Fruit fly (Drosophila melanogaster) whole organism, embryonic: ENCODE data around the gene TrpRS.
A peak's percentile ranks its signal among the peaks of the same experiment; 100 is the strongest.

Experiments used
- Asciz ChIP-seq: fragments of 200-800 bp; sonication (Bioruptor generic); optimal IDR thresholded peaks from 2 replicates; lab custom pipeline; 2017; ENCODE audit warnings: missing biosample characterization, mild to moderate bottlenecking, missing genetic modification characterization, missing genetic modification reagents
- Bgb ChIP-seq: fragments of 200-800 bp; sonication (Bioruptor generic); IDR thresholded peaks from 2 replicates; pipeline ENCODE4 v1.3.6; 2022; ENCODE audit warnings: missing biosample characterization, missing genetic modification characterization; ENCODE audit not compliant: partially characterized antibody
- CG11696 ChIP-seq: fragments of 200-800 bp; sonication (Bioruptor generic); IDR thresholded peaks from 2 replicates; pipeline ENCODE4 v1.3.6; 2022; ENCODE audit warnings: missing biosample characterization, missing genetic modification characterization
- CG12769 ChIP-seq: fragments of 200-800 bp; sonication (Bioruptor generic); optimal IDR thresholded peaks from 2 replicates; lab custom pipeline; 2019; ENCODE audit warnings: missing biosample characterization, mild to moderate bottlenecking, missing genetic modification characterization, moderate library complexity
- CG13287 ChIP-seq: fragments of 200-800 bp; sonication (Bioruptor generic); IDR thresholded peaks from 2 replicates; pipeline ENCODE4 v1.3.6; 2022; ENCODE audit warnings: missing biosample characterization, missing genetic modification characterization; ENCODE audit not compliant: partially characterized antibody
- CG13624 ChIP-seq: fragments of 200-800 bp; sonication (Bioruptor generic); optimal IDR thresholded peaks from 2 replicates; lab custom pipeline; 2016; ENCODE audit warnings: missing biosample characterization, missing genetic modification characterization
- CG14441 ChIP-seq: fragments of 200-800 bp; sonication (Bioruptor generic); IDR thresholded peaks from 2 replicates; pipeline ENCODE4 v1.3.6; 2022; ENCODE audit warnings: missing biosample characterization, missing genetic modification characterization
- CG15011 ChIP-seq: fragments of 200-800 bp; sonication (Bioruptor generic); optimal IDR thresholded peaks from 3 replicates; lab custom pipeline; 2018; ENCODE audit warnings: missing biosample characterization, mild to moderate bottlenecking, missing genetic modification characterization
- CG18599 ChIP-seq: fragments of 200-800 bp; sonication (Bioruptor generic); optimal IDR thresholded peaks from 3 replicates; lab custom pipeline; 2017; ENCODE audit warnings: missing biosample characterization, missing genetic modification characterization, mild to moderate bottlenecking, moderate library complexity, missing genetic modification reagents
- CG2678 ChIP-seq: fragments of 200-800 bp; sonication (Bioruptor generic); optimal IDR thresholded peaks from 3 replicates; lab custom pipeline; 2019; ENCODE audit warnings: missing biosample characterization, mild to moderate bottlenecking, missing genetic modification characterization, moderate library complexity
- CG2889 ChIP-seq: fragments of 200-800 bp; sonication (Bioruptor generic); IDR thresholded peaks from 3 replicates; pipeline ENCODE4 v1.3.6; 2022; ENCODE audit warnings: missing biosample characterization, missing genetic modification characterization
- CG31224 ChIP-seq: fragments of 200-800 bp; sonication (Bioruptor generic); IDR thresholded peaks from 2 replicates; pipeline ENCODE4 v1.3.6; 2022; ENCODE audit warnings: missing biosample characterization, missing genetic modification characterization
- CG3838 ChIP-seq: fragments of 200-800 bp; sonication (Bioruptor generic); optimal IDR thresholded peaks from 3 replicates; lab custom pipeline; 2016; ENCODE audit warnings: missing biosample characterization, missing genetic modification characterization
- CG4282 ChIP-seq: fragments of 200-800 bp; sonication (Bioruptor generic); optimal IDR thresholded peaks from 2 replicates; lab custom pipeline; 2016; ENCODE audit warnings: missing biosample characterization, missing genetic modification characterization
- CG6854 ChIP-seq: fragments of 200-800 bp; sonication (Bioruptor generic); optimal IDR thresholded peaks from 3 replicates; lab custom pipeline; 2017; ENCODE audit warnings: missing biosample characterization, mild to moderate bottlenecking, missing genetic modification characterization
- CG7928 ChIP-seq: fragments of 200-800 bp; sonication (Bioruptor generic); optimal IDR thresholded peaks from 2 replicates; lab custom pipeline; 2017; ENCODE audit warnings: missing biosample characterization, mild to moderate bottlenecking, missing genetic modification characterization
- Camta ChIP-seq: fragments of 200-800 bp; sonication (Bioruptor generic); optimal IDR thresholded peaks from 2 replicates; lab custom pipeline; 2016; ENCODE audit warnings: missing biosample characterization, missing genetic modification characterization
- Chrac-16 ChIP-seq: fragments of 200-800 bp; sonication (Bioruptor generic); optimal IDR thresholded peaks from 3 replicates; lab custom pipeline; 2016; ENCODE audit warnings: missing biosample characterization, missing genetic modification characterization
- CkIIα-i1 ChIP-seq: fragments of 200-800 bp; sonication (Bioruptor generic); IDR thresholded peaks from 2 replicates; pipeline ENCODE4 v1.3.6; 2022; ENCODE audit warnings: missing biosample characterization, missing genetic modification characterization
- CoRest ChIP-seq: fragments of 200-800 bp; sonication (Bioruptor generic); optimal IDR thresholded peaks from 3 replicates; lab custom pipeline; 2018; ENCODE audit warnings: missing biosample characterization, mild to moderate bottlenecking, missing genetic modification characterization, moderate library complexity
- CrebB ChIP-seq: fragments of 200-800 bp; sonication (Bioruptor generic); optimal IDR thresholded peaks from 3 replicates; lab custom pipeline; 2018; ENCODE audit warnings: missing biosample characterization, mild to moderate bottlenecking, missing genetic modification characterization
- Dip3 ChIP-seq: fragments of 200-800 bp; sonication (Bioruptor generic); optimal IDR thresholded peaks from 3 replicates; lab custom pipeline; 2016; ENCODE audit warnings: missing biosample characterization, missing genetic modification characterization
- ERR ChIP-seq: fragments of 200-800 bp; sonication (Bioruptor generic); optimal IDR thresholded peaks from 2 replicates; lab custom pipeline; 2016; ENCODE audit warnings: missing biosample characterization, missing genetic modification characterization
- Fer1 ChIP-seq: fragments of 200-800 bp; sonication (Bioruptor generic); optimal IDR thresholded peaks from 2 replicates; lab custom pipeline; 2017; ENCODE audit warnings: missing biosample characterization, mild to moderate bottlenecking, missing genetic modification characterization
- Hand ChIP-seq: fragments of 200-800 bp; sonication (Bioruptor generic); optimal IDR thresholded peaks from 2 replicates; lab custom pipeline; 2017; ENCODE audit warnings: mild to moderate bottlenecking, missing biosample characterization, missing genetic modification reagents, missing genetic modification characterization
- Jarid2 ChIP-seq: fragments of 200-800 bp; sonication (Bioruptor generic); optimal IDR thresholded peaks from 3 replicates; lab custom pipeline; 2017; ENCODE audit warnings: mild to moderate bottlenecking, missing biosample characterization, missing genetic modification reagents, missing genetic modification characterization
- Max ChIP-seq: fragments of 200-800 bp; sonication (Bioruptor generic); optimal IDR thresholded peaks from 2 replicates; lab custom pipeline; 2016; ENCODE audit warnings: missing biosample characterization, mild to moderate bottlenecking, missing genetic modification characterization
- NK7.1 ChIP-seq: fragments of 200-800 bp; sonication (Bioruptor generic); optimal IDR thresholded peaks from 3 replicates; lab custom pipeline; 2016; ENCODE audit warnings: missing biosample characterization, missing genetic modification characterization
- Neu2 ChIP-seq: fragments of 200-800 bp; sonication (Bioruptor generic); optimal IDR thresholded peaks from 3 replicates; lab custom pipeline; 2016; ENCODE audit warnings: missing biosample characterization, missing genetic modification characterization, borderline replicate concordance
- Six4 ChIP-seq: fragments of 200-800 bp; sonication (Bioruptor generic); optimal IDR thresholded peaks from 2 replicates; lab custom pipeline; 2016; ENCODE audit warnings: missing biosample characterization, missing genetic modification characterization
- az2 ChIP-seq: fragments of 200-800 bp; sonication (Bioruptor generic); optimal IDR thresholded peaks from 3 replicates; lab custom pipeline; 2016; ENCODE audit warnings: missing biosample characterization, missing genetic modification characterization
- bsh ChIP-seq, 2 experiments: fragments of 200-800 bp; sonication (Bioruptor generic); optimal IDR thresholded peaks; 2 replicates each; lab custom pipeline; 2017 to 2018; ENCODE audit warnings: mild to moderate bottlenecking in 2 of 2, missing biosample characterization in 2 of 2, missing genetic modification characterization in 2 of 2, moderate library complexity in 1 of 2
- caup ChIP-seq: fragments of 200-800 bp; sonication (Bioruptor generic); optimal IDR thresholded peaks from 3 replicates; lab custom pipeline; 2017; ENCODE audit warnings: missing biosample characterization, mild to moderate bottlenecking, missing genetic modification characterization, moderate library complexity; ENCODE audit not compliant: severe bottlenecking
- crp ChIP-seq, 2 experiments: fragments of 200-800 bp; sonication (Bioruptor generic); optimal IDR thresholded peaks; 2 replicates in 1 of 2; 3 replicates in 1 of 2; lab custom pipeline; 2017; ENCODE audit warnings: missing biosample characterization in 2 of 2, missing genetic modification characterization in 2 of 2, mild to moderate bottlenecking in 1 of 2, moderate library complexity in 1 of 2
- cwo ChIP-seq: fragments of 200-800 bp; sonication (Bioruptor generic); optimal IDR thresholded peaks from 3 replicates; lab custom pipeline; 2017; ENCODE audit warnings: missing biosample characterization, missing genetic modification characterization, mild to moderate bottlenecking, moderate library complexity, missing genetic modification reagents
- dati ChIP-seq: fragments of 200-800 bp; sonication (Bioruptor generic); IDR thresholded peaks from 2 replicates; pipeline ENCODE4 v1.3.6; 2022; ENCODE audit warnings: missing biosample characterization, missing genetic modification characterization
- dmrt11E ChIP-seq: fragments of 200-800 bp; sonication (Bioruptor generic); optimal IDR thresholded peaks from 3 replicates; lab custom pipeline; 2018; ENCODE audit warnings: missing biosample characterization, mild to moderate bottlenecking, missing genetic modification characterization, moderate library complexity
- en ChIP-seq: fragments of 200-800 bp; sonication (Bioruptor generic); optimal IDR thresholded peaks from 2 replicates; lab custom pipeline; 2016; ENCODE audit warnings: missing biosample characterization, missing genetic modification characterization
- her ChIP-seq: fragments of 200-800 bp; sonication (Bioruptor generic); optimal IDR thresholded peaks from 2 replicates; lab custom pipeline; 2016; ENCODE audit warnings: missing biosample characterization, missing genetic modification characterization
- hth ChIP-seq: fragments of >200 bp; optimal IDR thresholded peaks from 2 replicates; lab custom pipeline; 2017; ENCODE audit warnings: inconsistent platforms
- pros ChIP-seq: fragments of 200-800 bp; sonication (Bioruptor generic); optimal IDR thresholded peaks from 3 replicates; lab custom pipeline; 2019; ENCODE audit warnings: missing biosample characterization, mild to moderate bottlenecking, missing genetic modification characterization, moderate library complexity
- seq ChIP-seq: fragments of 200-800 bp; sonication (Bioruptor generic); IDR thresholded peaks from 2 replicates; pipeline ENCODE4 v1.3.6; 2022; ENCODE audit warnings: missing biosample characterization, missing genetic modification characterization
- sug ChIP-seq: fragments of 200-800 bp; optimal IDR thresholded peaks from 2 replicates; lab custom pipeline; 2019; ENCODE audit warnings: missing biosample characterization, mild to moderate bottlenecking, missing genetic modification characterization, moderate library complexity
- tap ChIP-seq: fragments of 200-800 bp; optimal IDR thresholded peaks from 3 replicates; lab custom pipeline; 2019; ENCODE audit warnings: missing biosample characterization, mild to moderate bottlenecking, missing genetic modification characterization, moderate library complexity
- tll ChIP-seq, 2 experiments: fragments of 200-800 bp in 1 of 2; fragments of >200 bp in 1 of 2; sonication (Bioruptor generic) in 1 of 2; optimal IDR thresholded peaks; 2 replicates each; lab custom pipeline; 2017 to 2019; ENCODE audit warnings: missing biosample characterization in 2 of 2, missing genetic modification characterization in 2 of 2, mild to moderate bottlenecking in 1 of 2, moderate library complexity in 1 of 2
- tna ChIP-seq: fragments of 200-800 bp; sonication (Bioruptor generic); IDR thresholded peaks from 2 replicates; pipeline ENCODE4 v1.3.6; 2022; ENCODE audit warnings: missing biosample characterization, missing genetic modification characterization; ENCODE audit not compliant: partially characterized antibody
- vvl ChIP-seq: fragments of 200-800 bp; sonication (Bioruptor generic); IDR thresholded peaks from 2 replicates; pipeline ENCODE4 v1.3.6; 2022; ENCODE audit warnings: missing biosample characterization, missing genetic modification characterization
- zen ChIP-seq: fragments of 200-800 bp; sonication (Bioruptor generic); optimal IDR thresholded peaks from 3 replicates; lab custom pipeline; 2018; ENCODE audit warnings: missing biosample characterization, mild to moderate bottlenecking, missing genetic modification characterization, moderate library complexity

TrpRS gene

dm6 chr3R:9220064-9220864 is 46.4 kb downstream of the TrpRS start (continued):
- TF ChIP-seq CG2678 (tag; lab: Kevin White, UChicago), result peak; percentile 37
- no peak for TF ChIP-seq Max (GFP tag; lab: Kevin White, UChicago)
- TF ChIP-seq CG11696, result peak; percentile 74
- TF ChIP-seq dmrt11E, result peak; percentile 16
- TF ChIP-seq vvl (GFP tag; lab: Robert Waterston, UW), result peak; percentile 59
- TF ChIP-seq tap (tag; lab: Kevin White, UChicago), result no peak
- TF ChIP-seq CG12769, result peak; percentile 40
- TF ChIP-seq CG18599 (GFP tag; lab: Kevin White, UChicago), result peak; percentile 62
- peak; percentile 15 for TF ChIP-seq CG6854 (GFP tag; lab: Kevin White, UChicago)
- TF ChIP-seq NK7.1 (GFP tag; lab: Kevin White, UChicago), result peak; percentile 44
- peak; percentile 60 for TF ChIP-seq CG13287 (GFP tag; lab: Robert Waterston, UW)
- no peak for TF ChIP-seq CG4282
- peak; percentile 6 for TF ChIP-seq CrebB (tag; lab: Kevin White, UChicago)
- TF ChIP-seq Asciz (GFP tag; lab: Kevin White, UChicago), result no peak
- TF ChIP-seq CG31224 (GFP tag; lab: Robert Waterston, UW), result peak; percentile 54; the same call in 1 of the 2 replicates
- TF ChIP-seq en (GFP tag; lab: Kevin White, UChicago), result peak; percentile 10
- TF ChIP-seq CG7928 (GFP tag; lab: Kevin White, UChicago), result no peak
- TF ChIP-seq Dip3, result peak; percentile 11
- TF ChIP-seq cwo (GFP tag; lab: Kevin White, UChicago), result peak; percentile 47
- no peak for TF ChIP-seq CG15011
- peak; percentile 32 for TF ChIP-seq Hand (GFP tag; lab: Kevin White, UChicago)
- peak; percentile 86 for TF ChIP-seq pros (GFP tag; lab: Kevin White, UChicago)
- TF ChIP-seq ERR (GFP tag; lab: Kevin White, UChicago), result no peak
- no peak for TF ChIP-seq CkIIα-i1 (GFP tag; lab: Robert Waterston, UW)
- no peak for TF ChIP-seq hth (lab: Kevin White, UChicago)
- peak; percentile 49 for TF ChIP-seq Camta
- TF ChIP-seq her (GFP tag; lab: Kevin White, UChicago), result peak; percentile 22
- TF ChIP-seq Chrac-16, result peak; percentile 59
- TF ChIP-seq CG2889, result no peak
- TF ChIP-seq caup (GFP tag; lab: Kevin White, UChicago), result peak; percentile 36
- no peak for TF ChIP-seq tna
- peak; percentile 30 to 96 for TF ChIP-seq bsh (GFP tag; optimal IDR thresholded peaks at IDR 0.05; lab: Kevin White, UChicago)
- no peak for TF ChIP-seq Neu2 (GFP tag; lab: Kevin White, UChicago)
- TF ChIP-seq seq, result peak; percentile 59; the same call in 1 of the 2 replicates
- peak; percentile 45; the same call in 1 of the 2 replicates for TF ChIP-seq CG14441 (GFP tag; lab: Robert Waterston, UW)
- no peak for TF ChIP-seq zen
- TF ChIP-seq Jarid2 (GFP tag; lab: Kevin White, UChicago), result no peak
- TF ChIP-seq az2 (GFP tag; lab: Kevin White, UChicago), result peak; percentile 16
- TF ChIP-seq Six4, result no peak
- TF ChIP-seq crp (GFP tag; optimal IDR thresholded peaks at IDR 0.05; lab: Kevin White, UChicago), result no peak
- TF ChIP-seq sug (tag; lab: Kevin White, UChicago), result peak; percentile 3
- TF ChIP-seq CoRest (tag; lab: Kevin White, UChicago), result peak; percentile 12
- TF ChIP-seq dati, result no peak
- TF ChIP-seq CG3838 (GFP tag; lab: Kevin White, UChicago), result no peak
- peak; percentile 12 for TF ChIP-seq Fer1 (GFP tag; lab: Kevin White, UChicago)
- TF ChIP-seq tll (GFP tag; optimal IDR thresholded peaks at IDR 0.05; lab: Kevin White, UChicago), result peak in 1 of 2 experiments; percentile 54
- peak; percentile 5 for TF ChIP-seq CG13624 (GFP tag; lab: Kevin White, UChicago)
- TF ChIP-seq Bgb, result peak; percentile 17; the same call in 1 of the 2 replicates
